Fruit fly (Drosophila melanogaster) whole organism, pupa: ENCODE data around the gene CG9903.

ENCODE experiments used
- CG10348 ChIP-seq: fragments of 200-800 bp; sonication (Bioruptor generic); IDR thresholded peaks from 2 replicates; pipeline ENCODE4 v1.3.6; 2022; ENCODE audit warnings: missing biosample characterization, missing genetic modification characterization
- CG17806 ChIP-seq: fragments of 200-800 bp; sonication (Bioruptor generic); optimal IDR thresholded peaks from 2 replicates; lab custom pipeline; 2018; ENCODE audit warnings: missing biosample characterization, mild to moderate bottlenecking, missing genetic modification characterization, moderate library complexity
- CG34367 ChIP-seq: fragments of 200-800 bp; sonication (Bioruptor generic); optimal IDR thresholded peaks from 2 replicates; lab custom pipeline; 2018; ENCODE audit warnings: missing biosample characterization, mild to moderate bottlenecking, missing genetic modification characterization
- D1 ChIP-seq: fragments of 200-800 bp; sonication (Bioruptor generic); optimal IDR thresholded peaks from 2 replicates; lab custom pipeline; 2018; ENCODE audit warnings: missing biosample characterization, mild to moderate bottlenecking, missing genetic modification characterization, moderate library complexity
- EcR ChIP-seq: fragments of 200-800 bp; sonication (Bioruptor generic); optimal IDR thresholded peaks from 3 replicates; lab custom pipeline; 2019; ENCODE audit warnings: missing biosample characterization, missing genetic modification characterization, mild to moderate bottlenecking, moderate library complexity, missing genetic modification reagents
- Snoo ChIP-seq: fragments of 200-800 bp; sonication (Bioruptor generic); optimal IDR thresholded peaks from 3 replicates; lab custom pipeline; 2017; ENCODE audit warnings: missing biosample characterization, mild to moderate bottlenecking, missing genetic modification characterization, inconsistent platforms
- fd96Ca ChIP-seq: fragments of 200-800 bp; sonication (Bioruptor generic); IDR thresholded peaks from 3 replicates; pipeline ENCODE4 v1.3.6; 2022; ENCODE audit warnings: missing biosample characterization, missing genetic modification characterization
- gl ChIP-seq: fragments of 200-800 bp; sonication (Bioruptor generic); optimal IDR thresholded peaks from 2 replicates; lab custom pipeline; 2018; ENCODE audit warnings: missing biosample characterization, mild to moderate bottlenecking, missing genetic modification characterization
- rn ChIP-seq: fragments of 200-800 bp; sonication (Bioruptor generic); IDR thresholded peaks from 2 replicates; pipeline ENCODE4 v1.3.6; 2022; ENCODE audit warnings: missing biosample characterization, missing genetic modification characterization

DNA sequence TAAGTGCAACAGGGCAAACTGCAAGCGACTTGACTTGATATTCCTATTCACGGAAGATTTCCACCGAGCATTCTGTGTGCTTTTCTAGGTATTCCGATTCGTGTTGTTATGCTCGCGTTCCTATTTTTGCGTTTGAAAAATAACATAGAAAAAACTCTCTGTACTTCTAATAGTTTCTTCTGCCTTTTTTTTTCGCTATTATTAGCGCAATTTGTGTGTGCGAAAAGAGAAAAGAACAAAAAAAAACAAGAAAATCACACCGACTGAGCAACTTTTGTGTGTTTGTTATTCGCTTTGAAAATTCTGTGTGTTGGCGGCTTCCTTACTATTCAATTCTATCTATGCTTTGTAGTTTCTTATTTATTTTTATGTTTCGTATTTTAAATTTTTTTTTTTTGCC, 43.1 kb upstream of the CG9903 start:
- no peak for TF ChIP-seq rn (GFP tag; lab: Robert Waterston, UW)
- TF ChIP-seq CG10348 = no peak
- no peak for TF ChIP-seq Snoo (tag; lab: Kevin White, UChicago)
- TF ChIP-seq CG17806 = no peak
- TF ChIP-seq CG34367 (tag; lab: Kevin White, UChicago) = no peak
- no peak for TF ChIP-seq EcR (GFP tag; lab: Kevin White, UChicago)
- no peak for TF ChIP-seq fd96Ca (GFP tag; lab: Robert Waterston, UW)
- TF ChIP-seq D1 (tag; lab: Kevin White, UChicago) = no peak
- TF ChIP-seq gl (tag; lab: Kevin White, UChicago) = no peak
